Worm (Caenorhabditis elegans): ENCODE data around the gene C14E2.1.

DNA sequence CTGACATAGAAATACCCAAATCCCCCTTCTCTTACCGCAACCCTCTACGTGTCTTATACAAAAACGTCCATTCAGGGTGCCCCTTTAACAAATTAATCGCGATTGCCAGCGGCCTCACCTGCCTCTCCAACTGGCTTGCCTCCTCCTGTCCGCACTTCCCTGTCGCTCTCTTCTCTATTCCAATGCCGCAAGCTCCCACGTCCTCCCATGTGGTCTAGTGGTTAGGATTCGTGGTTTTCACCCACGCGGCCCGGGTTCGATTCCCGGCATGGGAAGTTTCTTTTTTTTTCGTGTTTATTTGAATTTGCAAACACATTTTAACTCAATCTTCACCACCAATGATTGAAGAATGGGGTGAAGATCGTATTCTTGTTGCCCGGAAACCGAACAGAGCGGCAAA, 32.4 kb downstream of the C14E2.1 start:
- TF ChIP-seq nhr-76 (tag; optimal IDR thresholded peaks at IDR 0.05) (no peak), elt-1 (tag; optimal IDR thresholded peaks at IDR 0.05; ENCODE audit: borderline replicate concordance, insufficient read depth) (no peak), cnd-1 (tag; optimal IDR thresholded peaks at IDR 0.05) (peak; percentile 82), unc-120 (tag; optimal IDR thresholded peaks at IDR 0.05; ENCODE audit: poor library complexity, severe bottlenecking) (peak; percentile 68), ces-1 (GFP tag; optimal IDR thresholded peaks at IDR 0.05) (no peak), ceh-43 (GFP tag; optimal IDR thresholded peaks at IDR 0.05) (peak; percentile 54), pha-4 (tag; optimal IDR thresholded peaks at IDR 0.05) (no peak), bed-3 (GFP tag; optimal IDR thresholded peaks at IDR 0.05) (peak; percentile 67), mab-5 (tag; optimal IDR thresholded peaks at IDR 0.05) (no peak), nhr-28 (tag; optimal IDR thresholded peaks at IDR 0.05) (no peak)
